Worm (Caenorhabditis elegans): Measurements from ENCODE around the gene ttr-34.

Gene ttr-34

DNA sequence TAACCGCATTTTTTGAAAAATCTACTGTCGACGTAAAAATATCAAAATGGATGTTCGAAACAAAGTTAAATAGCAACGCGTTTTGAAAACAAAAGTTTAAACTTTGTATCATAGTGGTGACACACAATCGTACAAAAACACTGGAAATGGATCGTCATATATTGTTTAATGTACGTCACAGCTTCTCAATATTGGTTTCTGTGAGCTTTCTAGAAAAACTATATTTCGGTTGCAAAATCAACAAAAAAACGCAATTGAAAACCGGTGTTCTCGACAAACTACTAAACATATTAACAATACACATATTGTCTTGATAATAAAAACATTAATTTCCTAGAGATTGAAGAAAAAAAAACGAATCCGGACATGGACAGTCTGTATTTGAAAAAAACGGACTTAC is 39.2 kb upstream of the ttr-34 start, which contains the start of gene R03G8.6 (continued):
- TF ChIP-seq hmg-1.2 (GFP tag; IDR thresholded peaks at IDR 0.05), result no peak
- TF ChIP-seq nhr-90 (tag; optimal IDR thresholded peaks at IDR 0.05), result no peak
- no peak for TF ChIP-seq lin-26 (GFP tag; IDR thresholded peaks at IDR 0.05)

DNA sequence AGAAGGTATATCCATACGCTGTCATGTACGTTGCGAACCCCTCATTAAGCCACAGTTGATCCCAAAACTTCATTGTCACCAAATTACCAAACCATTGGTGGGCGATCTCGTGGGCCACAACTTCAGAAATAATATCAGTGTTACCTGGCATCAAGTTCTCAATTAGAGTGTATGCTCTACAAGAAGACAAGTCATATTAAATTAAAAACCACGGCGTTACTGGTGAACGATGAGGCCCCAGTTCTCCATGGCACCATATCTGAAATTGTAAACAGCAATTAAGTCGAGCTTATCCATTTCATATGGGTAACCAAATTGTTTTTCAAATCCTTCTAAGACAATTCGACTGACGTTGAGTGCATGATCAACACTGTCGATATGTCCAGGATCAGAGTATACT is 36.8 kb upstream of the ttr-34 start:
- TF ChIP-seq athp-1 (tag; optimal IDR thresholded peaks at IDR 0.05) (no peak), hmg-20 (GFP tag; IDR thresholded peaks at IDR 0.05) (no peak), nfya-1 (tag; optimal IDR thresholded peaks at IDR 0.05; ENCODE audit: borderline replicate concordance, insufficient read depth) (no peak), lsl-1 (GFP tag; optimal IDR thresholded peaks at IDR 0.05) (no peak), mel-28 (tag; optimal IDR thresholded peaks at IDR 0.05; ENCODE audit: borderline replicate concordance) (no peak), ets-4 (GFP tag; optimal IDR thresholded peaks at IDR 0.05) (no peak), zim-3 (tag; optimal IDR thresholded peaks at IDR 0.05) (no peak), nhr-27 (tag; optimal IDR thresholded peaks at IDR 0.05) (no peak), Y95B8A.8 (GFP tag; IDR thresholded peaks at IDR 0.05) (no peak), fkh-3 (tag; optimal IDR thresholded peaks at IDR 0.05) (no peak), ceh-27 (GFP tag; optimal IDR thresholded peaks at IDR 0.05) (no peak), B0336.3 (GFP tag; IDR thresholded peaks at IDR 0.05) (no peak)

DNA sequence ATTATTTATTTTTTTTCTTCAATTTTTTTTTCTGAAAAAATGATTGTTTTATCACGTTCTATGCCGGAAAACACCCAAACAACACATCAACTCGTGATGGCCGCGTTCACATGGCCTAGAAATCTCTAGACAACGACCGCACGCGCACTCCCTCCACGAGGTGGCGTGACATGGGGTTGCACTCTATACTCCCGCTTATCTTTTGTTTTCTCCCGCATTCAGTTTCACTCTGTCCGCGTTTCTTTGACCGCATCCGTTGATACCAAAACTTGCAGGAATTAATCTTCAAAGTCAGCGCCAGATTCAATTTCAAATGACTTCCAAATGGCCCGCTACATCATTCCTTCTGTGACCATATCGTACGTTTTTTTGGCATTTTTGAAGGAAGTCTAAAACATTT is 34.6 kb upstream of the ttr-34 start, which contains the start of gene F17H10.1:
F17H10.1 (plus strand) TSS at position 276 of the 400 bp plus-strand sequence.
- TF ChIP-seq cebp-1 (GFP tag; IDR thresholded peaks at IDR 0.05) (0 out of 2 replicates have a peak, but pooled peaks have one; percentile 44), cebp-1 (tag; optimal IDR thresholded peaks at IDR 0.05) (peak; percentile 82), ceh-40 (GFP tag; IDR thresholded peaks at IDR 0.05) (0 out of 2 replicates have a peak, but pooled peaks have one; percentile 59), Y79H2A.3 (GFP tag; conservative IDR thresholded peaks at IDR 0.05) (no peak), let-526 (GFP tag; IDR thresholded peaks at IDR 0.05) (peak; percentile 86; the same call in 1 of the 2 replicates), ekl-4 (GFP tag; IDR thresholded peaks at IDR 0.05) (peak; percentile 54), lir-1 (GFP tag; conservative IDR thresholded peaks at IDR 0.05) (peak; percentile 64), sea-2 (GFP tag; IDR thresholded peaks at IDR 0.05) (0 out of 2 replicates have a peak, but pooled peaks have one; percentile 75), ceh-91 (GFP tag; IDR thresholded peaks at IDR 0.05) (no peak), aptf-3 (GFP tag; IDR thresholded peaks at IDR 0.05) (no peak), akir-1 (GFP tag; optimal IDR thresholded peaks at IDR 0.05) (no peak), sdz-38 (tag; optimal IDR thresholded peaks at IDR 0.05) (no peak), D2030.7 (GFP tag; IDR thresholded peaks at IDR 0.05) (no peak), gei-17 (GFP tag; optimal IDR thresholded peaks at IDR 0.05) (peak; percentile 71), dpff-1 (tag; optimal IDR thresholded peaks at IDR 0.05) (no peak), lin-40 (tag; optimal IDR thresholded peaks at IDR 0.05) (peak; percentile 82), egl-18 (GFP tag; IDR thresholded peaks at IDR 0.05) (no peak), cebp-2 (GFP tag; IDR thresholded peaks at IDR 0.05) (no peak), bed-1 (GFP tag; IDR thresholded peaks at IDR 0.05) (no peak), lin-54 (GFP tag; optimal IDR thresholded peaks at IDR 0.05) (peak; percentile 39), attf-6 (GFP tag; IDR thresholded peaks at IDR 0.05) (no peak), ztf-22 (GFP tag; optimal IDR thresholded peaks at IDR 0.05) (peak; percentile 68), rcor-1 (GFP tag; IDR thresholded peaks at IDR 0.05) (peak; percentile 51), ztf-18 (tag; optimal IDR thresholded peaks at IDR 0.05) (peak; percentile 40), K12H6.12 (tag; optimal IDR thresholded peaks at IDR 0.05) (peak; percentile 63), F10E7.11 (tag; optimal IDR thresholded peaks at IDR 0.05) (no peak), snpc-1.1 (tag; optimal IDR thresholded peaks at IDR 0.05; ENCODE audit: insufficient read depth) (no peak), nhr-80 (tag; optimal IDR thresholded peaks at IDR 0.05) (peak; percentile 88), F55B11.4 (tag; optimal IDR thresholded peaks at IDR 0.05; ENCODE audit: borderline replicate concordance, insufficient read depth) (no peak), snpc-3.4 (tag; optimal IDR thresholded peaks at IDR 0.05) (no peak), mcd-1 (GFP tag; IDR thresholded peaks at IDR 0.05) (peak; percentile 61), Y56A3A.18 (GFP tag; IDR thresholded peaks at IDR 0.05) (no peak)
